Fruit fly (Drosophila melanogaster) whole organism, wandering third instar larva: Measurements from ENCODE around the gene CG11593.

Experiments used
- CG9705 ChIP-seq: fragments of 200-800 bp; sonication (Bioruptor generic); optimal IDR thresholded peaks from 2 replicates; lab custom pipeline; 2018; ENCODE audit warnings: missing biosample characterization, mild to moderate bottlenecking, missing genetic modification characterization
- CrebA ChIP-seq: fragments of 200-800 bp; sonication (Bioruptor generic); optimal IDR thresholded peaks from 2 replicates; lab custom pipeline; 2016; ENCODE audit warnings: missing biosample characterization, mild to moderate bottlenecking, missing genetic modification characterization, borderline replicate concordance
- Dfd ChIP-seq: fragments of >200 bp; optimal IDR thresholded peaks from 2 replicates; lab custom pipeline; 2017; ENCODE audit warnings: missing biosample characterization, missing genetic modification characterization
- Dif ChIP-seq: fragments of 200-275, 200-300 bp; sonication (Bioruptor generic); optimal IDR thresholded peaks from 2 replicates; lab custom pipeline; 2018; ENCODE audit warnings: missing biosample characterization, missing genetic modification characterization; ENCODE audit not compliant: partially characterized antibody
- HLH106 ChIP-seq: fragments of 200-800 bp; optimal IDR thresholded peaks from 3 replicates; lab custom pipeline; 2019; ENCODE audit warnings: missing biosample characterization, mild to moderate bottlenecking, missing genetic modification characterization, moderate library complexity
- Hnf4 ChIP-seq: fragments of 200-800 bp; sonication (Bioruptor generic); optimal IDR thresholded peaks from 2 replicates; lab custom pipeline; 2016; ENCODE audit warnings: missing biosample characterization, mild to moderate bottlenecking, missing genetic modification characterization
- Hr83 ChIP-seq: fragments of 200-300 bp; sonication (Bioruptor generic); optimal IDR thresholded peaks from 2 replicates; lab custom pipeline; 2016; ENCODE audit warnings: missing biosample characterization, mild to moderate bottlenecking, missing genetic modification characterization, moderate library complexity; ENCODE audit not compliant: poor library complexity, severe bottlenecking
- Jra ChIP-seq: sonication (Bioruptor generic); optimal IDR thresholded peaks from 2 replicates; lab custom pipeline; 2016; ENCODE audit warnings: missing biosample characterization, missing genetic modification characterization
- Mio ChIP-seq: sonication (Bioruptor generic); optimal IDR thresholded peaks from 2 replicates; lab custom pipeline; 2016; ENCODE audit warnings: missing biosample characterization, missing genetic modification characterization
- Myc ChIP-seq: fragments of >200 bp; optimal IDR thresholded peaks from 2 replicates; lab custom pipeline; 2017
- N ChIP-seq: fragments of >200 bp; optimal IDR thresholded peaks from 2 replicates; lab custom pipeline; 2018; ENCODE audit warnings: missing biosample characterization, missing external identifiers, missing genetic modification characterization
- OdsH ChIP-seq: fragments of 200-800 bp; sonication (Bioruptor generic); optimal IDR thresholded peaks from 2 replicates; lab custom pipeline; 2016; ENCODE audit warnings: missing biosample characterization, mild to moderate bottlenecking, missing genetic modification characterization
- Rel ChIP-seq, 2 experiments: fragments of 200-800 bp; sonication (Bioruptor generic) in 1 of 2; optimal IDR thresholded peaks; 2 replicates in 1 of 2; 3 replicates in 1 of 2; lab custom pipeline; 2016 to 2019; ENCODE audit warnings: mild to moderate bottlenecking in 2 of 2, missing biosample characterization in 2 of 2, missing genetic modification characterization in 2 of 2, moderate library complexity in 1 of 2
- Sp1 ChIP-seq: fragments of 200-800 bp; sonication (Bioruptor generic); optimal IDR thresholded peaks from 3 replicates; lab custom pipeline; 2019; ENCODE audit warnings: missing biosample characterization, mild to moderate bottlenecking, missing genetic modification characterization, moderate library complexity
- Vsx2 ChIP-seq: fragments of 200-300, 225-300 bp; sonication (Bioruptor generic); optimal IDR thresholded peaks from 2 replicates; lab custom pipeline; 2018; ENCODE audit warnings: missing biosample characterization, missing genetic modification characterization; ENCODE audit not compliant: partially characterized antibody
- br ChIP-seq: fragments of 200-800 bp; sonication (Bioruptor generic); optimal IDR thresholded peaks from 2 replicates; lab custom pipeline; 2016; ENCODE audit warnings: missing biosample characterization, missing genetic modification characterization
- brk ChIP-seq: fragments of 200-800 bp; sonication (Bioruptor generic); optimal IDR thresholded peaks from 2 replicates; lab custom pipeline; 2016; ENCODE audit warnings: missing biosample characterization, mild to moderate bottlenecking, missing genetic modification characterization
- dmrt93B ChIP-seq: fragments of 200-800 bp; sonication (Bioruptor generic); optimal IDR thresholded peaks from 2 replicates; lab custom pipeline; 2018; ENCODE audit warnings: missing biosample characterization, mild to moderate bottlenecking, missing genetic modification characterization
- dsf ChIP-seq: sonication (Bioruptor generic); optimal IDR thresholded peaks from 2 replicates; lab custom pipeline; 2016; ENCODE audit warnings: missing biosample characterization, missing genetic modification characterization, borderline replicate concordance
- ey ChIP-seq: fragments of 200-800 bp; sonication (Bioruptor generic); optimal IDR thresholded peaks from 2 replicates; lab custom pipeline; 2016; ENCODE audit warnings: missing biosample characterization, missing genetic modification characterization
- foxo ChIP-seq, 2 experiments: fragments of 200-800 bp; sonication (Bioruptor generic); optimal IDR thresholded peaks; 2 replicates in 1 of 2; 3 replicates in 1 of 2; lab custom pipeline; 2016 to 2017; ENCODE audit warnings: missing biosample characterization in 2 of 2, missing genetic modification characterization in 2 of 2
- fru ChIP-seq: fragments of 200-800 bp; sonication (Bioruptor generic); optimal IDR thresholded peaks from 3 replicates; lab custom pipeline; 2016; ENCODE audit warnings: missing biosample characterization, mild to moderate bottlenecking, missing genetic modification characterization
- h ChIP-seq: fragments of 200-800 bp; sonication (Bioruptor generic); optimal IDR thresholded peaks from 3 replicates; lab custom pipeline; 2016; ENCODE audit warnings: missing biosample characterization, mild to moderate bottlenecking, missing genetic modification characterization
- pan ChIP-seq: fragments of >200 bp; optimal IDR thresholded peaks from 2 replicates; lab custom pipeline; 2017
- psq ChIP-seq: fragments of 200-800 bp; sonication (Bioruptor generic); optimal IDR thresholded peaks from 3 replicates; lab custom pipeline; 2017; ENCODE audit warnings: missing biosample characterization, mild to moderate bottlenecking, missing genetic modification characterization, moderate library complexity
- rgr ChIP-seq: fragments of 200-800 bp; sonication (Bioruptor generic); optimal IDR thresholded peaks from 3 replicates; lab custom pipeline; 2016; ENCODE audit warnings: missing biosample characterization, mild to moderate bottlenecking, missing genetic modification characterization
- sage ChIP-seq: fragments of 200-800 bp; sonication (Bioruptor generic); optimal IDR thresholded peaks from 2 replicates; lab custom pipeline; 2016; ENCODE audit warnings: missing biosample characterization, mild to moderate bottlenecking, missing genetic modification characterization
- sv ChIP-seq: fragments of 200-800 bp; sonication (Bioruptor generic); optimal IDR thresholded peaks from 3 replicates; lab custom pipeline; 2016; ENCODE audit warnings: missing biosample characterization, missing genetic modification characterization
- tai ChIP-seq: sonication (Bioruptor generic); optimal IDR thresholded peaks from 2 replicates; lab custom pipeline; 2016; ENCODE audit warnings: missing biosample characterization, missing genetic modification characterization
- usp ChIP-seq: fragments of >200 bp; optimal IDR thresholded peaks from 2 replicates; lab custom pipeline; 2017; ENCODE audit warnings: missing biosample characterization, missing genetic modification characterization
- woc ChIP-seq: sonication (Bioruptor generic); optimal IDR thresholded peaks from 2 replicates; lab custom pipeline; 2016; ENCODE audit warnings: missing biosample characterization, mild to moderate bottlenecking, missing genetic modification characterization

The CG11593 gene

DNA sequence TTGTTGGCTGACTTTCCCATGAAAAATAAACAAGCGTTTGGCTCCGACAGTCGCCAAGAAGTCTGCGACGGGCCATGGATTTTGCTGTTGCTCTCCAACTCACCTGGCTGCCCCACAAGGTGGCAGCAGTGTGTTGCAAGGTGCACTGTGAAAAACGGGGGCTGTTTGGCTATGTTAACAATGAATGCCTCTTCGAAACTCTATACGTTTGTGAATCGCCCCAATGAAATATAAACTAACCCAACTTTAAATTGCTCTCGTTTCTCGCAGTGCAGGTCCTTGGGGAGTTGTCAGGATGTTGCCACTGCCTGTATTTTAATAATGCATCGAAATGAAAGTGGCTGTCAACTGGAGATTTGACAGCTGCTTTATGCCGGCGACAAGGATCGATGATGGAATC is 25.9 kb downstream of the CG11593 start:
- TF ChIP-seq CrebA (GFP tag; lab: Kevin White, UChicago) (no peak), HLH106 (no peak)

DNA sequence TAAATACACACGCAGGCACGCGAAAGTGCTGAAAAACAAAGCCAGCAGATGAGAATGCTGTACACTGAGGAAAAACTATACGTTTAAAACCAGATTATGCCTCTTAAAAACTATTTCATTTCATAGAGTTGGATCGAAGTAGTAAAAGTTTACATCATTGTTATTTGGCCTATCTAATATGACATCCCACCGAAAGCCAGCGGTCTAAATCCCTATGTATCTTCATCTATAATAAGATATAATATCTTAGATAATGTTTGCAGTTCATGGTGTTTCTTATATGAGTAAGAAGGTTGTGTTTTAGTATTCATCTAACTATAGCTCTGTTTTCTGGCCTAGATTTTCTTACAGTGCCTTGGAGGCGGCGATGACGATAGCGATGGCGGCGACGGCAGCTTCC is 30.2 kb downstream of the CG11593 start:
- no peak for TF ChIP-seq Dfd
- TF ChIP-seq CG9705 (GFP tag; lab: Kevin White, UChicago), result no peak
- TF ChIP-seq Hr83 (GFP tag; lab: Kevin White, UChicago), result no peak
- no peak for TF ChIP-seq Dif (GFP tag; lab: Kevin White, UChicago)
- TF ChIP-seq pan (lab: Kevin White, UChicago), result no peak
- no peak for TF ChIP-seq Hnf4
- TF ChIP-seq woc (GFP tag; lab: Kevin White, UChicago), result no peak
- TF ChIP-seq Rel (GFP tag; optimal IDR thresholded peaks at IDR 0.05; lab: Kevin White, UChicago), result no peak
- TF ChIP-seq Rel (tag; optimal IDR thresholded peaks at IDR 0.05; lab: Kevin White, UChicago), result no peak
- TF ChIP-seq rgr (GFP tag; lab: Kevin White, UChicago), result no peak
- TF ChIP-seq Mio (GFP tag; lab: Kevin White, UChicago), result no peak
- TF ChIP-seq usp (GFP tag; lab: Kevin White, UChicago), result no peak
- TF ChIP-seq Jra, result no peak
- TF ChIP-seq Vsx2 (GFP tag; lab: Kevin White, UChicago), result no peak
- TF ChIP-seq N (GFP tag; lab: Kevin White, UChicago), result no peak

DNA sequence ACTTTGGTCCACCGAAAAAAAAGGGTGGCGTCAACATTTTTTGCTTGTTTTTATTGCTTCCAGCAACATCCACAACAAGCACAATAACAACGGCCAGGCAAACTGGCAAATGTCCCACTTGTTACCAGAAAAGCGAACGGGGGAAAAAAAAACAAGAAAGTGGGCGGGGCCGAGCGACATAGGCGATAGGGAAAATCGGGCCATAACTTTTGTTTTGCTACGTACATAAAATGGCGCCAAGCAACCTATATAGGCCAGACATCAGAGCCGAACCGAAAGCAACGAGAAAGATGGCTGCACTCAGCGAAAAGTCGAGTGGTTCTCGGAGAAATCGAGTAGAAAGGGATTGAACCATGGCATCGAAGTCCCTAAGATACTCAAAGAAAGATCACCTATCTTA is 33.0 kb downstream of the CG11593 start:
- TF ChIP-seq Mio (GFP tag; lab: Kevin White, UChicago) (no peak), Myc (lab: Kevin White, UChicago) (no peak), dmrt93B (GFP tag; lab: Kevin White, UChicago) (no peak), psq (GFP tag; lab: Kevin White, UChicago) (no peak), N (GFP tag; lab: Kevin White, UChicago) (no peak), sv (GFP tag; lab: Kevin White, UChicago) (no peak), OdsH (GFP tag; lab: Kevin White, UChicago) (no peak), h (GFP tag; lab: Kevin White, UChicago) (no peak), sage (GFP tag; lab: Kevin White, UChicago) (no peak), brk (GFP tag; lab: Kevin White, UChicago) (no peak), rgr (GFP tag; lab: Kevin White, UChicago) (no peak)

DNA sequence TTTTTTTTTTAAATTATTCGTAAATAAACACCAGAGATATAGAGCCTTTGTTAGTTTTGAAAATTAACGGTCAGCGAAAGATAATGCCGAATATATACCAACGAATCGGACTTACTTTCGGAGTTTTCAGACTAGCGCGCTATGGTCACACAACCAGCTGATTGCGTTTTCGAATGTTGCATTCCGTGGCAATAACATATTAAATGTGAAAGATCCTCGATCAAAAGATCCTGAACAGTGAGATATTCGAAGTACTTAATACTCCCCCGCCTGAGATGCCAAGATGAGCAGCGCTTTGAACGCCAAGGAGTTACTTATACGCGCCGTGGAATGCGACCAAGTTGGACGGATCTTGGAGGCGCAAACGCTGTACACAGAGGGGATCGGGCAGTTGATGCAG is 37.0 kb downstream of the CG11593 start, which contains the start of gene CG14985:
Gene CG14985, plus strand, starts transcription at position 159 of the 400 bp plus-strand sequence.
- no peak for TF ChIP-seq Mio (GFP tag; lab: Kevin White, UChicago)
- TF ChIP-seq foxo (GFP tag; optimal IDR thresholded peaks at IDR 0.05; lab: Kevin White, UChicago), result no peak
- TF ChIP-seq CrebA (GFP tag; lab: Kevin White, UChicago), result no peak
- no peak for TF ChIP-seq Myc (lab: Kevin White, UChicago)
- no peak for TF ChIP-seq Sp1
- no peak for TF ChIP-seq dsf
- no peak for TF ChIP-seq sv (GFP tag; lab: Kevin White, UChicago)
- TF ChIP-seq ey (GFP tag; lab: Kevin White, UChicago), result no peak
- TF ChIP-seq Rel (GFP tag; optimal IDR thresholded peaks at IDR 0.05; lab: Kevin White, UChicago), result no peak
- TF ChIP-seq Rel (tag; optimal IDR thresholded peaks at IDR 0.05; lab: Kevin White, UChicago), result no peak
- TF ChIP-seq br (GFP tag; lab: Kevin White, UChicago), result no peak
- no peak for TF ChIP-seq rgr (GFP tag; lab: Kevin White, UChicago)
- TF ChIP-seq CG9705 (GFP tag; lab: Kevin White, UChicago), result no peak
- TF ChIP-seq brk (GFP tag; lab: Kevin White, UChicago), result no peak

DNA sequence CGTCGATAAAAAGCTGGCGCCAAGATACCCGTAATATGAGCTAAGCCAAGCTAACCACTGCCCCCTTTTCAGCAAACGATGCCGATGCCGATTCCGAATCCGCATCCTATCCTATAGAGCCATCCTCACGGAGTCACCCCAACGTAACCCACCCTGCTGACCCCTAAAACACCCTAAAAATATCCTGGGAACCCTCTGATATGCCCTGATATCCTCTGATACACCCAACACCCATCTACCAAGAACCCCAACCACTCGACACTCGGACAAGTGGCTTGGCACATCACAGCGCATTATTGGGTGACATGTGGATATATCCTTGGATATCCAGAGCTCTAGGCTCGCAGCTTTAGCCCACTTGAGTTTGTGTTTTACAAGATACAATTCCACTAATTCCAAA is 38.8 kb downstream of the CG11593 start:
- TF ChIP-seq OdsH (GFP tag; lab: Kevin White, UChicago) (no peak), sage (GFP tag; lab: Kevin White, UChicago) (no peak), fru (no peak), tai (GFP tag; lab: Kevin White, UChicago) (no peak)
